Worm (Caenorhabditis elegans) whole organism, young adult: ENCODE data around the gene ckb-1.

Source experiments
- B0035.1 ChIP-seq: sonication (generic microtip); optimal IDR thresholded peaks from 2 replicates; lab custom pipeline; 2016; ENCODE audit warnings: missing genetic modification characterization, mild to moderate bottlenecking, missing compliant biosample characterization, missing genotype, missing genetic modification reagents
- B0261.1 ChIP-seq: sonication (generic microtip); optimal IDR thresholded peaks from 2 replicates; lab custom pipeline; 2016; ENCODE audit warnings: mild to moderate bottlenecking, missing genetic modification characterization, moderate library complexity, missing compliant biosample characterization
- D2030.7 ChIP-seq: fragments of 200-800 bp; sonication (Bioruptor generic); IDR thresholded peaks from 2 replicates; pipeline ENCODE4 v1.3.6; 2022; ENCODE audit warnings: missing genetic modification reagents, missing genetic modification characterization, missing compliant biosample characterization
- F23B12.7 ChIP-seq: sonication (generic microtip); optimal IDR thresholded peaks from 2 replicates; lab custom pipeline; 2017; ENCODE audit warnings: missing genetic modification characterization, mild to moderate bottlenecking, missing compliant biosample characterization, antibody characterized with exemption, moderate library complexity; ENCODE audit not compliant: insufficient read depth
- F33H1.4 ChIP-seq: fragments of 200-800 bp; sonication (Bioruptor generic); IDR thresholded peaks from 2 replicates; pipeline ENCODE4 v1.3.6; 2022; ENCODE audit warnings: missing genetic modification reagents, missing genetic modification characterization, missing compliant biosample characterization
- F52B5.7 ChIP-seq: sonication (generic microtip); optimal IDR thresholded peaks from 2 replicates; lab custom pipeline; 2016; ENCODE audit warnings: mild to moderate bottlenecking, missing genetic modification characterization, missing compliant biosample characterization
- F57C9.4 ChIP-seq: sonication (generic microtip); optimal IDR thresholded peaks from 2 replicates; lab custom pipeline; 2017; ENCODE audit warnings: mild to moderate bottlenecking, missing genetic modification characterization, missing compliant biosample characterization
- T07F8.4 ChIP-seq: sonication (generic microtip); optimal IDR thresholded peaks from 2 replicates; lab custom pipeline; 2016; ENCODE audit warnings: mild to moderate bottlenecking, missing genetic modification characterization, moderate library complexity, missing compliant biosample characterization
- Y53G8AR.9 ChIP-seq: fragments of 200-800 bp; sonication (Bioruptor generic); conservative IDR thresholded peaks from 2 replicates; pipeline ENCODE4 v1.3.6; 2022; ENCODE audit warnings: missing genetic modification reagents, missing genetic modification characterization, missing compliant biosample characterization
- ama-1 ChIP-seq, 3 experiments: fragments of 150-350 bp in 1 of 3; sonication (generic microtip) in 2 of 3; optimal IDR thresholded peaks; 2 replicates each; lab custom pipeline; 2014 to 2018; ENCODE audit warnings: missing biosample characterization in 2 of 3, missing genetic modification characterization in 2 of 3, missing genetic modification reagents in 2 of 3
- athp-1 ChIP-seq: sonication (generic microtip); optimal IDR thresholded peaks from 2 replicates; lab custom pipeline; 2017; ENCODE audit warnings: mild to moderate bottlenecking, missing genetic modification characterization, missing compliant biosample characterization
- bed-1 ChIP-seq: fragments of 200-800 bp; sonication (Bioruptor generic); IDR thresholded peaks from 2 replicates; pipeline ENCODE4 v1.3.6; 2022; ENCODE audit warnings: missing genetic modification reagents, missing genetic modification characterization, missing compliant biosample characterization
- chd-7 ChIP-seq: sonication (generic microtip); optimal IDR thresholded peaks from 2 replicates; lab custom pipeline; 2016; ENCODE audit warnings: mild to moderate bottlenecking, missing genetic modification characterization, moderate library complexity, missing compliant biosample characterization
- die-1 ChIP-seq: sonication (generic microtip); optimal IDR thresholded peaks from 2 replicates; lab custom pipeline; 2016; ENCODE audit warnings: missing genotype, mild to moderate bottlenecking, missing genetic modification characterization, missing compliant biosample characterization
- dox-1 ChIP-seq: fragments of 200-800 bp; sonication (Bioruptor generic); IDR thresholded peaks from 2 replicates; pipeline ENCODE4 v1.3.6; 2022; ENCODE audit warnings: missing genetic modification reagents, missing genetic modification characterization, missing compliant biosample characterization
- dpl-1 ChIP-seq: fragments of 150-350 bp; optimal IDR thresholded peaks from 2 replicates; lab custom pipeline; 2014; ENCODE audit warnings: missing biosample characterization, missing genetic modification reagents, missing genetic modification characterization
- efl-1 ChIP-seq: fragments of 150-350 bp; optimal IDR thresholded peaks from 2 replicates; lab custom pipeline; 2014; ENCODE audit warnings: missing biosample characterization, missing genetic modification reagents, missing genetic modification characterization
- egl-18 ChIP-seq: fragments of 200-800 bp; sonication (Bioruptor generic); IDR thresholded peaks from 2 replicates; pipeline ENCODE4 v1.3.6; 2022; ENCODE audit warnings: missing genetic modification reagents, missing genetic modification characterization, missing compliant biosample characterization
- egl-44 ChIP-seq: fragments of 200-800 bp; sonication (Bioruptor generic); IDR thresholded peaks from 2 replicates; pipeline ENCODE4 v1.3.6; 2022; ENCODE audit warnings: missing genetic modification reagents, missing genetic modification characterization, missing compliant biosample characterization
- fkh-3 ChIP-seq: sonication (generic microtip); optimal IDR thresholded peaks from 2 replicates; lab custom pipeline; 2016; ENCODE audit warnings: mild to moderate bottlenecking, missing genetic modification characterization, missing compliant biosample characterization
- him-1 ChIP-seq: sonication (generic microtip); optimal IDR thresholded peaks from 2 replicates; lab custom pipeline; 2016; ENCODE audit warnings: missing genotype, missing genetic modification reagents, missing genetic modification characterization, missing compliant biosample characterization
- hmg-1.2 ChIP-seq: fragments of 200-800 bp; sonication (Bioruptor generic); IDR thresholded peaks from 2 replicates; pipeline ENCODE4 v1.3.6; 2022; ENCODE audit warnings: missing genetic modification reagents, missing genetic modification characterization, missing compliant biosample characterization
- hrde-1 ChIP-seq: sonication (generic microtip); optimal IDR thresholded peaks from 2 replicates; lab custom pipeline; 2016; ENCODE audit warnings: missing genetic modification characterization, mild to moderate bottlenecking, missing compliant biosample characterization, moderate library complexity, missing genotype, missing genetic modification reagents, borderline replicate concordance
- lag-1 ChIP-seq: fragments of 200-800 bp; sonication (Bioruptor generic); IDR thresholded peaks from 2 replicates; pipeline ENCODE4 v1.3.6; 2022; ENCODE audit warnings: missing genetic modification reagents, missing genetic modification characterization, missing compliant biosample characterization
- let-526 ChIP-seq: fragments of 200-800 bp; sonication (Bioruptor generic); IDR thresholded peaks from 2 replicates; pipeline ENCODE4 v1.3.6; 2022; ENCODE audit warnings: missing genetic modification reagents, missing genetic modification characterization, missing compliant biosample characterization
- let-607 ChIP-seq, 2 experiments: fragments of 200-800 bp in 1 of 2; sonication (Bioruptor generic) in 1 of 2; sonication (generic microtip) in 1 of 2; optimal IDR thresholded peaks; 2 replicates each; lab custom pipeline; 2016 to 2018; ENCODE audit warnings: mild to moderate bottlenecking in 2 of 2, missing compliant biosample characterization in 2 of 2, missing genetic modification characterization in 2 of 2, moderate library complexity in 2 of 2, missing genotype in 1 of 2
- lin-26 ChIP-seq: fragments of 200-800 bp; sonication (Bioruptor generic); IDR thresholded peaks from 2 replicates; pipeline ENCODE4 v1.3.6; 2022; ENCODE audit warnings: missing genetic modification reagents, missing genetic modification characterization, missing compliant biosample characterization
- lsl-1 ChIP-seq: fragments of 200-800 bp; sonication (Bioruptor generic); optimal IDR thresholded peaks from 2 replicates; lab custom pipeline; 2018; ENCODE audit warnings: mild to moderate bottlenecking, missing genetic modification characterization, moderate library complexity, missing compliant biosample characterization
- madf-6 ChIP-seq: fragments of 200-800 bp; sonication (Bioruptor generic); IDR thresholded peaks from 2 replicates; pipeline ENCODE4 v1.3.6; 2022; ENCODE audit warnings: missing genetic modification reagents, missing genetic modification characterization, missing compliant biosample characterization
- madf-8 ChIP-seq: fragments of 200-800 bp; sonication (Bioruptor generic); conservative IDR thresholded peaks from 2 replicates; pipeline ENCODE4 v1.3.6; 2022; ENCODE audit warnings: missing genetic modification reagents, missing genetic modification characterization, missing compliant biosample characterization
- mcd-1 ChIP-seq: fragments of 200-800 bp; sonication (Bioruptor generic); IDR thresholded peaks from 2 replicates; pipeline ENCODE4 v1.3.6; 2022; ENCODE audit warnings: missing genetic modification reagents, missing genetic modification characterization, missing compliant biosample characterization
- mxl-1 ChIP-seq: sonication (generic microtip); optimal IDR thresholded peaks from 2 replicates; lab custom pipeline; 2016; ENCODE audit warnings: missing genetic modification characterization, missing compliant biosample characterization
- nfyb-1 ChIP-seq: fragments of 200-800 bp; sonication (Bioruptor generic); IDR thresholded peaks from 2 replicates; pipeline ENCODE4 v1.3.6; 2022; ENCODE audit warnings: missing genetic modification reagents, missing genetic modification characterization, missing compliant biosample characterization
- nhr-80 ChIP-seq: sonication (generic microtip); optimal IDR thresholded peaks from 2 replicates; lab custom pipeline; 2016; ENCODE audit warnings: missing genetic modification characterization, missing compliant biosample characterization
- nhr-90 ChIP-seq: sonication (generic microtip); optimal IDR thresholded peaks from 2 replicates; lab custom pipeline; 2016; ENCODE audit warnings: missing genotype, mild to moderate bottlenecking, missing genetic modification characterization, missing compliant biosample characterization
- rcor-1 ChIP-seq: fragments of 200-800 bp; sonication (Bioruptor generic); IDR thresholded peaks from 2 replicates; pipeline ENCODE4 v1.3.6; 2022; ENCODE audit warnings: missing genetic modification reagents, missing genetic modification characterization, missing compliant biosample characterization
- rec-8 ChIP-seq, 2 experiments: sonication (generic microtip); optimal IDR thresholded peaks; 2 replicates each; lab custom pipeline; 2016; ENCODE audit warnings: mild to moderate bottlenecking in 2 of 2, missing genetic modification characterization in 2 of 2, missing genetic modification reagents in 2 of 2, missing genotype in 2 of 2, missing biosample characterization in 1 of 2, missing compliant biosample characterization in 1 of 2, moderate library complexity in 1 of 2
- rpc-1 ChIP-seq, 2 experiments: fragments of 150-350 bp in 1 of 2; sonication (generic microtip) in 1 of 2; optimal IDR thresholded peaks; 2 replicates each; lab custom pipeline; 2014 to 2018; ENCODE audit warnings: missing biosample characterization in 1 of 2, missing genetic modification characterization in 1 of 2, missing genetic modification reagents in 1 of 2, missing genotype in 1 of 2
- snpc-4 ChIP-seq, 5 experiments: fragments of 150-350 bp in 1 of 5; sonication (generic microtip) in 4 of 5; optimal IDR thresholded peaks; 2 replicates each; lab custom pipeline; 2014 to 2018; ENCODE audit warnings: missing genetic modification characterization in 5 of 5, missing biosample characterization in 3 of 5, antibody characterized with exemption in 2 of 5, mild to moderate bottlenecking in 2 of 5, missing compliant biosample characterization in 2 of 5, missing genotype in 2 of 5, moderate library complexity in 2 of 5, missing genetic modification reagents in 1 of 5
- sptf-2 ChIP-seq: fragments of 200-800 bp; sonication (Bioruptor generic); optimal IDR thresholded peaks from 2 replicates; lab custom pipeline; 2018; ENCODE audit warnings: mild to moderate bottlenecking, missing genetic modification characterization, missing compliant biosample characterization
- tbp1 ChIP-seq: fragments of 200-800 bp; sonication (Bioruptor generic); optimal IDR thresholded peaks from 2 replicates; lab custom pipeline; 2018; ENCODE audit warnings: mild to moderate bottlenecking, missing genetic modification characterization, missing compliant biosample characterization
- unc-130 ChIP-seq: sonication (generic microtip); optimal IDR thresholded peaks from 2 replicates; lab custom pipeline; 2016; ENCODE audit warnings: missing genetic modification reagents, missing genetic modification characterization, missing compliant biosample characterization
- ztf-18 ChIP-seq: sonication (generic microtip); optimal IDR thresholded peaks from 2 replicates; lab custom pipeline; 2016; ENCODE audit warnings: missing genotype, mild to moderate bottlenecking, missing genetic modification characterization, missing compliant biosample characterization
- ztf-22 ChIP-seq: fragments of 200-800 bp; sonication (Bioruptor generic); optimal IDR thresholded peaks from 2 replicates; lab custom pipeline; 2018; ENCODE audit warnings: mild to moderate bottlenecking, missing genetic modification characterization, moderate library complexity, missing compliant biosample characterization
- ztf-26 ChIP-seq: sonication (generic microtip); optimal IDR thresholded peaks from 2 replicates; lab custom pipeline; 2017; ENCODE audit warnings: missing genetic modification characterization, missing compliant biosample characterization
- ztf-6 ChIP-seq: fragments of 200-800 bp; sonication (Bioruptor generic); IDR thresholded peaks from 2 replicates; pipeline ENCODE4 v1.3.6; 2022; ENCODE audit warnings: missing genetic modification reagents, missing genetic modification characterization, missing compliant biosample characterization

The ckb-1 gene

ce11 chrIII:4362332-4362731 is 2.7 kb upstream of the ckb-1 start:
- TF ChIP-seq madf-8, result 0 out of 2 replicates have a peak, but pooled peaks have one; percentile 19
- TF ChIP-seq lsl-1 (GFP tag; lab: Kevin White, UChicago), result peak; percentile 52
- TF ChIP-seq nfyb-1, result 0 out of 2 replicates have a peak, but pooled peaks have one; percentile 22
- TF ChIP-seq unc-130 (GFP tag; lab: Kevin White, UChicago), result peak; percentile 8
- TF ChIP-seq ztf-26, result no peak
- no peak for TF ChIP-seq F52B5.7 (tag; lab: Kevin White, UChicago)
- peak; percentile 8 for TF ChIP-seq T07F8.4 (tag; lab: Kevin White, UChicago)
- peak; percentile 67 for TF ChIP-seq B0261.1 (tag; lab: Kevin White, UChicago)
- peak; percentile 24; the same call in 1 of the 2 replicates for TF ChIP-seq F33H1.4 (GFP tag; lab: Robert Waterston, UW)
- no peak for TF ChIP-seq sptf-2 (GFP tag; lab: Kevin White, UChicago)
- TF ChIP-seq ztf-6 (GFP tag; lab: Robert Waterston, UW), result 0 out of 2 replicates have a peak, but pooled peaks have one; percentile 29
- 0 out of 2 replicates have a peak, but pooled peaks have one; percentile 7 for TF ChIP-seq rcor-1
- TF ChIP-seq D2030.7, result peak; percentile 62
- TF ChIP-seq Y53G8AR.9 (GFP tag; lab: Robert Waterston, UW), result no peak
- no peak for TF ChIP-seq B0035.1 (tag; lab: Kevin White, UChicago)
- TF ChIP-seq madf-6 (GFP tag; lab: Robert Waterston, UW), result 0 out of 2 replicates have a peak, but pooled peaks have one; percentile 18
- TF ChIP-seq ztf-18 (tag; lab: Kevin White, UChicago), result peak; percentile 22
- peak; percentile 46 for TF ChIP-seq die-1 (tag; lab: Kevin White, UChicago)
- TF ChIP-seq hmg-1.2 (GFP tag; lab: Robert Waterston, UW), result peak; percentile 30; the same call in 1 of the 2 replicates
- TF ChIP-seq snpc-4 (GFP tag; optimal IDR thresholded peaks at IDR 0.05; lab: Kevin White, UChicago), result no peak
- TF ChIP-seq snpc-4 (tag; optimal IDR thresholded peaks at IDR 0.05; lab: Kevin White, UChicago), result peak in 2 of 4 experiments; percentile 18 to 60
- no peak for TF ChIP-seq egl-18 (GFP tag; lab: Robert Waterston, UW)
- peak; percentile 78 for TF ChIP-seq lin-26 (GFP tag; lab: Robert Waterston, UW)
- peak; percentile 73 for TF ChIP-seq him-1 (tag; lab: Kevin White, UChicago)
- no peak for TF ChIP-seq let-607 (tag; optimal IDR thresholded peaks at IDR 0.05; lab: Kevin White, UChicago)
- TF ChIP-seq athp-1, result peak; percentile 10
- TF ChIP-seq ama-1 (optimal IDR thresholded peaks at IDR 0.05; lab: Kevin White, UChicago), result no peak
- peak; percentile 12 to 49 for TF ChIP-seq ama-1 (GFP tag; optimal IDR thresholded peaks at IDR 0.05; lab: Kevin White, UChicago)
- TF ChIP-seq nhr-80 (tag; lab: Kevin White, UChicago), result peak; percentile 4
- no peak for TF ChIP-seq hrde-1 (tag; lab: Kevin White, UChicago)
- TF ChIP-seq F23B12.7 (tag; lab: Kevin White, UChicago), result no peak
- TF ChIP-seq efl-1 (GFP tag; lab: Kevin White, UChicago), result no peak
- TF ChIP-seq F57C9.4 (tag; lab: Kevin White, UChicago), result no peak
- TF ChIP-seq dpl-1, result no peak
- peak; percentile 45 for TF ChIP-seq mxl-1 (tag; lab: Kevin White, UChicago)
- TF ChIP-seq fkh-3, result no peak
- no peak for TF ChIP-seq rec-8 (tag; optimal IDR thresholded peaks at IDR 0.05; lab: Kevin White, UChicago)
- TF ChIP-seq mcd-1 (GFP tag; lab: Robert Waterston, UW), result peak; percentile 18; the same call in 1 of the 2 replicates
- TF ChIP-seq let-526 (GFP tag; lab: Robert Waterston, UW), result no peak
- TF ChIP-seq chd-7 (tag; lab: Kevin White, UChicago), result no peak
- TF ChIP-seq bed-1, result no peak
- TF ChIP-seq rpc-1 (optimal IDR thresholded peaks at IDR 0.05; lab: Kevin White, UChicago), result peak; percentile 65
- TF ChIP-seq rpc-1 (tag; optimal IDR thresholded peaks at IDR 0.05; lab: Kevin White, UChicago), result peak; percentile 80
- peak; percentile 90 for TF ChIP-seq tbp1
- no peak for TF ChIP-seq lag-1
- no peak for TF ChIP-seq ztf-22 (GFP tag; lab: Kevin White, UChicago)
- peak; percentile 50; the same call in 1 of the 2 replicates for TF ChIP-seq dox-1 (GFP tag; lab: Robert Waterston, UW)
- TF ChIP-seq egl-44 (GFP tag; lab: Robert Waterston, UW), result 0 out of 2 replicates have a peak, but pooled peaks have one; percentile 35
- TF ChIP-seq nhr-90 (tag; lab: Kevin White, UChicago), result peak; percentile 54
